Worm (Caenorhabditis elegans) whole organism, L3 larva: ENCODE data around the gene Y22D7AL.10.

Experiments used
- elt-2 ChIP-seq: sonication (generic microtip); optimal IDR thresholded peaks from 2 replicates; lab custom pipeline; 2016; ENCODE audit warnings: missing genetic modification reagents, mild to moderate bottlenecking, missing genetic modification characterization, missing compliant biosample characterization
- fkh-10 ChIP-seq: sonication (generic microtip); optimal IDR thresholded peaks from 2 replicates; lab custom pipeline; 2017; ENCODE audit warnings: missing biosample characterization, missing genetic modification reagents, missing genetic modification characterization
- nhr-11 ChIP-seq: fragments of 150-350 bp; optimal IDR thresholded peaks from 2 replicates; lab custom pipeline; 2014; ENCODE audit warnings: missing biosample characterization, missing genetic modification characterization
- nhr-77 ChIP-seq: fragments of 150-350 bp; optimal IDR thresholded peaks from 2 replicates; lab custom pipeline; 2014; ENCODE audit warnings: missing biosample characterization, missing genetic modification characterization
- skn-1 ChIP-seq: fragments of 150-350 bp; optimal IDR thresholded peaks from 2 replicates; lab custom pipeline; 2014; ENCODE audit warnings: missing biosample characterization, missing genetic modification characterization
- unc-62 ChIP-seq: fragments of 150-350 bp; sonication (generic microtip); optimal IDR thresholded peaks from 4 replicates; lab custom pipeline; 2014; ENCODE audit warnings: missing biosample characterization, missing genetic modification reagents, missing genetic modification characterization

DNA sequence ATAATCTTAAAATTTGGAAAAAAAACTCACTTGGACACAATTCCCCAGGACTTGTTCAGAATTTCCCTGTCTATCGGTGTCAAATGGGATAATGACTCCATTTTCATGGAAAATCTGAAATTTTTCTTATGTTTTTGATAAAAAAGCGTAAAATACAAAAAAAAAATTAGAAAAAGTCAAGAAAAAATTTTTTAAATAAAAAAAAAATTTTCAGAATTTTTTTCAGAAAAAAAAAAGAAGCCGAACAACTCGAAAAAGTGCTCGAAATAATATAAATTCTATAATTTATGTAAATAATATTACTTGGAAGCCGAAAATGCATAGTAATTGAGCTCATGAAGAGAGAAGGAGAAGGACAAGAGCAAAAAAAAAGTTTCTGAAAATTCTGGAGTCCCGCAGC is 49.8 kb upstream of the Y22D7AL.10 start, which contains the start of gene glb-30:
- TF ChIP-seq nhr-11 (tag; lab: Kevin White, UChicago) (no peak), skn-1 (tag; lab: Kevin White, UChicago) (no peak), unc-62 (GFP tag; lab: Kevin White, UChicago) (no peak), fkh-10 (GFP tag; lab: Kevin White, UChicago) (no peak), nhr-77 (tag; lab: Kevin White, UChicago) (no peak), elt-2 (tag; lab: Kevin White, UChicago) (no peak)
